Worm (Caenorhabditis elegans) whole organism, mixed stage, embryonic: Measurements from ENCODE around the gene pbs-3.

ENCODE experiments used
- ceh-43 ChIP-seq: fragments of 200-800 bp; sonication (Bioruptor generic); optimal IDR thresholded peaks from 2 replicates; lab custom pipeline; 2018; ENCODE audit warnings: mild to moderate bottlenecking, missing genetic modification characterization, moderate library complexity, missing compliant biosample characterization
- drap-1 ChIP-seq: fragments of 200-800 bp; sonication (Bioruptor generic); optimal IDR thresholded peaks from 3 replicates; lab custom pipeline; 2018; ENCODE audit warnings: mild to moderate bottlenecking, missing genetic modification characterization, missing compliant biosample characterization
- elt-3 ChIP-seq: fragments of 150-350 bp; optimal IDR thresholded peaks from 2 replicates; lab custom pipeline; 2014; ENCODE audit warnings: missing biosample characterization, missing genetic modification characterization
- ham-2 ChIP-seq: fragments of 200-800 bp; sonication (Bioruptor generic); optimal IDR thresholded peaks from 2 replicates; lab custom pipeline; 2018; ENCODE audit warnings: mild to moderate bottlenecking, missing genetic modification characterization, missing compliant biosample characterization
- nhr-12 ChIP-seq: fragments of 150-350 bp; optimal IDR thresholded peaks from 2 replicates; lab custom pipeline; 2014; ENCODE audit warnings: missing biosample characterization, missing genetic modification characterization
- nhr-237 ChIP-seq: fragments of 150-350 bp; optimal IDR thresholded peaks from 2 replicates; lab custom pipeline; 2014; ENCODE audit warnings: missing biosample characterization, missing genetic modification characterization
- nhr-28 ChIP-seq: fragments of 150-350 bp; optimal IDR thresholded peaks from 2 replicates; lab custom pipeline; 2014; ENCODE audit warnings: missing biosample characterization, missing genetic modification characterization
- nhr-76 ChIP-seq: sonication (generic microtip); optimal IDR thresholded peaks from 2 replicates; lab custom pipeline; 2017; ENCODE audit warnings: missing biosample characterization, missing genetic modification characterization
- pha-4 ChIP-seq: fragments of 150-350 bp; optimal IDR thresholded peaks from 2 replicates; lab custom pipeline; 2018; ENCODE audit warnings: missing biosample characterization, missing genetic modification reagents, missing genetic modification characterization
- unc-62 ChIP-seq: fragments of 150-350 bp; optimal IDR thresholded peaks from 2 replicates; lab custom pipeline; 2014; ENCODE audit warnings: missing biosample characterization, missing genetic modification reagents, missing genetic modification characterization
- ztf-11 ChIP-seq: fragments of 150-350 bp; optimal IDR thresholded peaks from 2 replicates; lab custom pipeline; 2014; ENCODE audit warnings: missing biosample characterization, missing genetic modification characterization

- TF ChIP-seq elt-3 (tag; lab: Kevin White, UChicago) (no peak), nhr-76 (tag; lab: Kevin White, UChicago) (no peak), nhr-237 (peak; percentile 86), ham-2 (no peak), pha-4 (no peak), nhr-12 (tag; lab: Kevin White, UChicago) (no peak), unc-62 (GFP tag; lab: Kevin White, UChicago) (no peak), nhr-28 (tag; lab: Kevin White, UChicago) (no peak), drap-1 (no peak), ceh-43 (no peak), ztf-11 (tag; lab: Kevin White, UChicago) (no peak)
These were observed 43.9 kb upstream of the pbs-3 start, which contains the start of gene citk-2 for ce11 chrII:4999122-4999521.
